Fruit fly (Drosophila melanogaster): Measurements from ENCODE around the gene CG14325.
A peak's percentile ranks its signal among the peaks of the same experiment; 100 is the strongest.

CG14325 gene

DNA sequence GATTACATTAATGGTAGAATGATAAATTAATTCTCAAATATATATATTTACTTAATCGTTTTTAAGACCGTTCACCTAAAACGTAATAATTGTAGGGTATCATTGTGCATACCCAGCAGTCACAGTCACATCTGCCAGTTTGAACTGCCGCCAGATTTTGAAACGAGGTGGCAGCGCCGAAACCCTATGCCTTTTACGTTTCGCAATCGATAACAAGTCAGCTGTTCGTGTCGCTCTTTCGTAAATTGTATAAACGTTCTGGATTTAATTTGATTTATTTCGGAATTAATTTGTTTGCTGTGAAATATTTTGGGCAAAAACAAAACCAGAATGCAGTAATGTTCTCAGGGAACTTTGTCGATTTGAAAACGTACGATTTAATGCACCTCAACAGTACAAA lies 20.5 kb downstream of the CG14325 start, which contains the start of gene CG14322:
Gene CG14322 (plus strand): TSS at position 236 of the 400 bp plus-strand sequence.
- TF ChIP-seq CG3847 (GFP tag; IDR thresholded peaks at IDR 0.05) (peak; percentile 48), CG6683 (GFP tag; optimal IDR thresholded peaks at IDR 0.05) (no peak), aop (GFP tag; IDR thresholded peaks at IDR 0.05) (no peak), lmd (GFP tag; IDR thresholded peaks at IDR 0.05) (no peak; the same call in 1 of the 2 replicates), CG31224 (GFP tag; IDR thresholded peaks at IDR 0.05) (no peak), CG31365 (tag; optimal IDR thresholded peaks at IDR 0.05) (no peak), nerfin-2 (GFP tag; IDR thresholded peaks at IDR 0.05; ENCODE audit: partially characterized antibody) (no peak), CG11504 (tag; optimal IDR thresholded peaks at IDR 0.05) (peak; percentile 25), chinmo (GFP tag; IDR thresholded peaks at IDR 0.05; ENCODE audit: partially characterized antibody) (no peak), HLHmδ (GFP tag; optimal IDR thresholded peaks at IDR 0.05) (no peak), emc (GFP tag; optimal IDR thresholded peaks at IDR 0.05) (no peak), Adf1 (GFP tag; IDR thresholded peaks at IDR 0.05) (no peak), cg (GFP tag; optimal IDR thresholded peaks at IDR 0.05) (no peak), BEAF-32 (GFP tag; optimal IDR thresholded peaks at IDR 0.05) (peak; percentile 43), CG18619 (GFP tag; optimal IDR thresholded peaks at IDR 0.05) (no peak), gro (GFP tag; optimal IDR thresholded peaks at IDR 0.05) (no peak), pum (GFP tag; optimal IDR thresholded peaks at IDR 0.05) (no peak), Dip2 (GFP tag; IDR thresholded peaks at IDR 0.05) (no peak), gsb-n (tag; optimal IDR thresholded peaks at IDR 0.05) (no peak), CG15601 (tag; optimal IDR thresholded peaks at IDR 0.05) (no peak), tgo (GFP tag; IDR thresholded peaks at IDR 0.05) (0 out of 3 replicates have a peak, but pooled peaks have one; percentile 15), CG12659 (GFP tag; optimal IDR thresholded peaks at IDR 0.05) (no peak), Chrac-16 (GFP tag; optimal IDR thresholded peaks at IDR 0.05) (no peak), Awh (GFP tag; IDR thresholded peaks at IDR 0.05) (no peak), CG4424 (GFP tag; optimal IDR thresholded peaks at IDR 0.05) (no peak), Hmx (GFP tag; optimal IDR thresholded peaks at IDR 0.05) (no peak), CG15696 (tag; optimal IDR thresholded peaks at IDR 0.05) (peak; percentile 8), ase (GFP tag; IDR thresholded peaks at IDR 0.05) (no peak), Camta (GFP tag; optimal IDR thresholded peaks at IDR 0.05) (no peak), CG34376 (GFP tag; optimal IDR thresholded peaks at IDR 0.05) (no peak), amos (GFP tag; IDR thresholded peaks at IDR 0.05; ENCODE audit: partially characterized antibody) (peak; percentile 24; the same call in 1 of the 2 replicates), CG9797 (GFP tag; optimal IDR thresholded peaks at IDR 0.05) (no peak), jumu (GFP tag; optimal IDR thresholded peaks at IDR 0.05) (no peak), run (tag; optimal IDR thresholded peaks at IDR 0.05) (no peak), Sry-δ (GFP tag; optimal IDR thresholded peaks at IDR 0.05) (peak; percentile 30), ham (GFP tag; IDR thresholded peaks at IDR 0.05) (no peak), CG10321 (GFP tag; IDR thresholded peaks at IDR 0.05) (no peak), CG34224 (GFP tag; IDR thresholded peaks at IDR 0.05; ENCODE audit: partially characterized antibody) (no peak), CG1832 (GFP tag; optimal IDR thresholded peaks at IDR 0.05) (no peak), CG12219 (GFP tag; optimal IDR thresholded peaks at IDR 0.05) (no peak), crol (GFP tag; IDR thresholded peaks at IDR 0.05) (no peak), zen2 (GFP tag; IDR thresholded peaks at IDR 0.05; ENCODE audit: partially characterized antibody) (no peak), br (optimal IDR thresholded peaks at IDR 0.05) (no peak), CG3163 (GFP tag; optimal IDR thresholded peaks at IDR 0.05) (no peak), CG11696 (GFP tag; IDR thresholded peaks at IDR 0.05) (no peak), lov (optimal IDR thresholded peaks at IDR 0.05) (no peak), lov (GFP tag; IDR thresholded peaks at IDR 0.05) (no peak), CG7357 (GFP tag; IDR thresholded peaks at IDR 0.05) (no peak), CG6254 (GFP tag; optimal IDR thresholded peaks at IDR 0.05) (no peak), ttk (GFP tag; IDR thresholded peaks at IDR 0.05) (no peak), GATAe (GFP tag; conservative IDR thresholded peaks at IDR 0.05) (no peak), tin (GFP tag; optimal IDR thresholded peaks at IDR 0.05) (peak; percentile 17)
